Worm (Caenorhabditis elegans) whole organism, late embryonic: Measurements from ENCODE around the gene C35D10.10.

Experiments used
- che-1 ChIP-seq: sonication (generic microtip); optimal IDR thresholded peaks from 2 replicates; lab custom pipeline; 2016; ENCODE audit warnings: mild to moderate bottlenecking, missing genetic modification characterization, missing compliant biosample characterization
- hlh-13 ChIP-seq: fragments of 200-800 bp; sonication (Bioruptor generic); optimal IDR thresholded peaks from 2 replicates; lab custom pipeline; 2018; ENCODE audit warnings: mild to moderate bottlenecking, missing genetic modification characterization, missing compliant biosample characterization
- hlh-6 ChIP-seq: sonication (generic microtip); optimal IDR thresholded peaks from 2 replicates; lab custom pipeline; 2016; ENCODE audit warnings: missing genotype, missing genetic modification characterization, missing compliant biosample characterization
- hlh-8 ChIP-seq: sonication (generic microtip); optimal IDR thresholded peaks from 2 replicates; lab custom pipeline; 2016; ENCODE audit warnings: missing genotype, missing genetic modification characterization, missing compliant biosample characterization
- odd-2 ChIP-seq: sonication (generic microtip); optimal IDR thresholded peaks from 2 replicates; lab custom pipeline; 2017; ENCODE audit warnings: antibody characterized with exemption, mild to moderate bottlenecking, missing genetic modification characterization, missing compliant biosample characterization
- pros-1 ChIP-seq: fragments of 150-350 bp; optimal IDR thresholded peaks from 2 replicates; lab custom pipeline; 2014; ENCODE audit warnings: missing biosample characterization, missing genetic modification reagents, missing genetic modification characterization
- unc-55 ChIP-seq: sonication (generic microtip); optimal IDR thresholded peaks from 2 replicates; lab custom pipeline; 2017; ENCODE audit warnings: missing biosample characterization, missing genetic modification reagents, missing genetic modification characterization

DNA sequence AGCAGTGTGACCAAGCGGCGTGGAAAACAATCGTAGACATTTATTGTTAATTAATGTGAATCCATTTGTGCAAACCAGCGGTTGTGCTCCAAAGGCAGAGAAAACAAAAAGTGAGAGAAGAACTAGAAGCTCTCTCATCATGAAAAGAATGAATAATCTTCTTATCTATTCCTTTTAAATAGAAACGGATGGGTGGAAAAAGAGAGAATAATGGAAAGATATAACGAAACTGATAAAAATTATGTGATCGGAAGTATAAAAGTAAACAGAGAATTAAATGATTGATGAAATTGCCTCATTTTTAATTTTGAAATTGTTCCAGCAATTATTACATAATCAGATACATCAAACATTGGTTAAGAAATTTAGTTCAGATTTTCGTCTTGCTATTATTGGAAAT is 21.8 kb upstream of the C35D10.10 start, which contains the start of gene clec-5:
- TF ChIP-seq hlh-13 (GFP tag; lab: Kevin White, UChicago) (no peak), hlh-8 (tag; lab: Kevin White, UChicago) (no peak), pros-1 (tag; lab: Kevin White, UChicago) (no peak), che-1 (no peak), hlh-6 (no peak), odd-2 (no peak), unc-55 (no peak)
